Worm (Caenorhabditis elegans): ENCODE results near the gene T07C12.10.

The T07C12.10 gene

ce11 chrV:10002720-10003119, 42.4 kb upstream of the T07C12.10 start:
- peak; percentile 78 for TF ChIP-seq nhr-25 (tag; optimal IDR thresholded peaks at IDR 0.05)
- TF ChIP-seq pha-4 (tag; optimal IDR thresholded peaks at IDR 0.05), result no peak
- no peak for TF ChIP-seq fkh-2 (tag; optimal IDR thresholded peaks at IDR 0.05)
- TF ChIP-seq nfya-1 (tag; optimal IDR thresholded peaks at IDR 0.05; ENCODE audit: insufficient read depth), result peak; percentile 24
- TF ChIP-seq ama-1 (optimal IDR thresholded peaks at IDR 0.05), result no peak
- TF ChIP-seq eor-1 (tag; optimal IDR thresholded peaks at IDR 0.05), result no peak
- no peak for TF ChIP-seq pqm-1 (tag; optimal IDR thresholded peaks at IDR 0.05)
- no peak for TF ChIP-seq ceh-9 (tag; optimal IDR thresholded peaks at IDR 0.05)
- TF ChIP-seq mdl-1 (tag; optimal IDR thresholded peaks at IDR 0.05), result no peak
- TF ChIP-seq fkh-10 (GFP tag; optimal IDR thresholded peaks at IDR 0.05), result no peak
- no peak for TF ChIP-seq nhr-28 (tag; optimal IDR thresholded peaks at IDR 0.05)
- peak; percentile 5 for TF ChIP-seq egl-27 (tag; optimal IDR thresholded peaks at IDR 0.05)
- TF ChIP-seq jun-1 (tag; optimal IDR thresholded peaks at IDR 0.05), result no peak
- TF ChIP-seq nhr-237 (tag; optimal IDR thresholded peaks at IDR 0.05), result no peak
- peak; percentile 78 for TF ChIP-seq unc-62 (GFP tag; optimal IDR thresholded peaks at IDR 0.05)
- no peak for TF ChIP-seq ceh-28 (tag; optimal IDR thresholded peaks at IDR 0.05)
- no peak for TF ChIP-seq unc-39 (tag; optimal IDR thresholded peaks at IDR 0.05)
- no peak for TF ChIP-seq ztf-11 (tag; optimal IDR thresholded peaks at IDR 0.05)
- no peak for TF ChIP-seq lin-15B (tag; optimal IDR thresholded peaks at IDR 0.05)

ce11 chrV:10000760-10001159, 40.5 kb upstream of the T07C12.10 start, which contains the start of gene K08H10.10:
Gene K08H10.10, plus strand, starts transcription at chrV:10001060.
- TF ChIP-seq ceh-16 (tag; optimal IDR thresholded peaks at IDR 0.05), result no peak
- no peak for TF ChIP-seq egl-27 (tag; optimal IDR thresholded peaks at IDR 0.05)

DNA sequence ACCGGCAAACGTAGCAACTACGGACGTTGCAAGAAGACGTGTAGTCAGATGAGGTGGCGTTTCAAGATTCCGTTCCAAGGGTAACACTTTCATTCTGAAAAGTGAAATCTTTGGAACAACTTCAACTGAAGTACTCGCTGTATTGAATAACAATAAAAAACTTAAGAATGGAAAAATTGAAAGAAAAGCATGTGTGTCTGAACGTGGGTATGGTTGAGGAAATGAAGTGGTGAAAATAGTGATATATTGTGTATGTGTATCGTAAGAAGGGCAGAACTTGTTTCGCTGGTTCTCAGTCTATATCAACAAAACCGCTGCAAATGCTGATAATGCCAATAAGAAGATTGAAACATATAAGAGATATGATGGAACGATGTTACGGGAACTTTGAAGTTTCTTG, 35.5 kb upstream of the T07C12.10 start, which contains the start of gene K08H10.6:
Gene K08H10.6 (minus strand): TSS at position 101 of the 400 bp plus-strand sequence.
- TF ChIP-seq lsy-12 (tag; optimal IDR thresholded peaks at IDR 0.05) (no peak), nhr-23 (tag; optimal IDR thresholded peaks at IDR 0.05) (no peak), snpc-4 (tag; optimal IDR thresholded peaks at IDR 0.05) (no peak), ceh-16 (tag; optimal IDR thresholded peaks at IDR 0.05) (no peak), fkh-2 (tag; optimal IDR thresholded peaks at IDR 0.05) (no peak), jun-1 (tag; optimal IDR thresholded peaks at IDR 0.05) (no peak), elt-1 (tag; optimal IDR thresholded peaks at IDR 0.05) (no peak), nhr-28 (tag; optimal IDR thresholded peaks at IDR 0.05) (no peak), ztf-4 (tag; optimal IDR thresholded peaks at IDR 0.05) (no peak), fos-1 (tag; optimal IDR thresholded peaks at IDR 0.05) (no peak)

- TF ChIP-seq lin-15B (tag; optimal IDR thresholded peaks at IDR 0.05), result no peak
- peak; percentile 37 for TF ChIP-seq hmg-11 (tag; optimal IDR thresholded peaks at IDR 0.05)
- TF ChIP-seq nfya-1 (tag; optimal IDR thresholded peaks at IDR 0.05; ENCODE audit: insufficient read depth), result peak; percentile 23
These were observed 31.3 kb upstream of the T07C12.10 start, which contains the start of the genes rde-1 and trpp-6 for ce11 chrV:9991610-9992009. Gene rde-1, minus strand, starts transcription at chrV:9991642. Gene trpp-6, plus strand, starts transcription at chrV:9991895.

DNA sequence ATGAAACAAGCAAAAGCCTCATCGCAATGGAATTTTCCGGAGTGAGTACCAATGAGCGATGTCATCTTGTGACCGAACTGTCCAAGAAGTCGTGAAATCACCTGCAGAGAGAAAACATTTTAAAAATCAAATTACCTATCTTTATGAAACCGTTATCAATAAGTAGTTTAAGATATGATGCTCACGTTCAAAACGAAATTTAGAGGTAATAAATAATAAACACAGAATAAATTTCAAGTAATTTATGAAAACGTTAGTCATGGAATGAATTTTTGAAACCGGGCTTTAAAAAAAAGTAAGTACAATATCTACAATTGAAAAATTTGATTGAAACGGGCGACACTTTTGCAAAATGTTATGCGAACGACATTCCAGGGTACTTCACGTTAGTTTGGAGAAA, 27.4 kb upstream of the T07C12.10 start, which contains the start of gene C27H6.8:
Gene C27H6.8 (minus strand): TSS at position 101 of the 400 bp plus-strand sequence.
- TF ChIP-seq lin-39 (tag; optimal IDR thresholded peaks at IDR 0.05), result no peak
- no peak for TF ChIP-seq mdl-1 (tag; optimal IDR thresholded peaks at IDR 0.05)
- TF ChIP-seq R02D3.7 (tag; optimal IDR thresholded peaks at IDR 0.05), result no peak
- TF ChIP-seq ceh-9 (tag; optimal IDR thresholded peaks at IDR 0.05), result no peak
- TF ChIP-seq ztf-11 (tag; optimal IDR thresholded peaks at IDR 0.05), result no peak
- TF ChIP-seq ZK546.5 (tag; optimal IDR thresholded peaks at IDR 0.05), result no peak
- no peak for TF ChIP-seq jun-1 (tag; optimal IDR thresholded peaks at IDR 0.05)
- TF ChIP-seq fkh-2 (tag; optimal IDR thresholded peaks at IDR 0.05), result no peak
- no peak for TF ChIP-seq ceh-28 (tag; optimal IDR thresholded peaks at IDR 0.05)
- TF ChIP-seq snpc-4 (tag; optimal IDR thresholded peaks at IDR 0.05), result no peak
- no peak for TF ChIP-seq nhr-237 (tag; optimal IDR thresholded peaks at IDR 0.05)
- no peak for TF ChIP-seq ceh-82 (tag; optimal IDR thresholded peaks at IDR 0.05)
- no peak for TF ChIP-seq ama-1 (optimal IDR thresholded peaks at IDR 0.05)

- TF ChIP-seq ama-1 (optimal IDR thresholded peaks at IDR 0.05) (no peak), elt-3 (tag; optimal IDR thresholded peaks at IDR 0.05) (no peak), nhr-28 (tag; optimal IDR thresholded peaks at IDR 0.05) (no peak), nfya-1 (tag; optimal IDR thresholded peaks at IDR 0.05; ENCODE audit: insufficient read depth) (no peak), elt-2 (tag; optimal IDR thresholded peaks at IDR 0.05) (no peak), R02D3.7 (tag; optimal IDR thresholded peaks at IDR 0.05) (no peak)
These were observed 25.9 kb upstream of the T07C12.10 start, which contains the start of gene rmd-2 for ce11 chrV:9986177-9986576. Gene rmd-2, minus strand, starts transcription at chrV:9986277.
